Fruit fly (Drosophila melanogaster): ENCODE results near the gene Grip.

The Grip gene

dm6 chrX:6032826-6033225 lies 66.7 kb downstream of the Grip start:
- TF ChIP-seq dmrt93B (GFP tag; optimal IDR thresholded peaks at IDR 0.05) (no peak), foxo (GFP tag; optimal IDR thresholded peaks at IDR 0.05) (no peak), OdsH (GFP tag; optimal IDR thresholded peaks at IDR 0.05) (no peak), Sp1 (GFP tag; optimal IDR thresholded peaks at IDR 0.05) (no peak), pan (optimal IDR thresholded peaks at IDR 0.05) (no peak), HLH106 (tag; optimal IDR thresholded peaks at IDR 0.05) (no peak), Dfd (GFP tag; optimal IDR thresholded peaks at IDR 0.05) (no peak), lola (GFP tag; optimal IDR thresholded peaks at IDR 0.05) (no peak), Hr78 (GFP tag; optimal IDR thresholded peaks at IDR 0.05) (no peak), dl (GFP tag; optimal IDR thresholded peaks at IDR 0.05; ENCODE audit: insufficient read depth in 1 of 2, partially characterized antibody in 2 of 2) (no peak), GATAd (GFP tag; optimal IDR thresholded peaks at IDR 0.05) (no peak), Mio (GFP tag; optimal IDR thresholded peaks at IDR 0.05) (no peak), Myc (optimal IDR thresholded peaks at IDR 0.05) (no peak), brk (GFP tag; optimal IDR thresholded peaks at IDR 0.05) (no peak), dsf (GFP tag; optimal IDR thresholded peaks at IDR 0.05; ENCODE audit: borderline replicate concordance) (no peak), N (GFP tag; optimal IDR thresholded peaks at IDR 0.05) (no peak), Jra (GFP tag; optimal IDR thresholded peaks at IDR 0.05) (no peak), ey (GFP tag; optimal IDR thresholded peaks at IDR 0.05) (no peak), psq (GFP tag; optimal IDR thresholded peaks at IDR 0.05) (no peak)

DNA sequence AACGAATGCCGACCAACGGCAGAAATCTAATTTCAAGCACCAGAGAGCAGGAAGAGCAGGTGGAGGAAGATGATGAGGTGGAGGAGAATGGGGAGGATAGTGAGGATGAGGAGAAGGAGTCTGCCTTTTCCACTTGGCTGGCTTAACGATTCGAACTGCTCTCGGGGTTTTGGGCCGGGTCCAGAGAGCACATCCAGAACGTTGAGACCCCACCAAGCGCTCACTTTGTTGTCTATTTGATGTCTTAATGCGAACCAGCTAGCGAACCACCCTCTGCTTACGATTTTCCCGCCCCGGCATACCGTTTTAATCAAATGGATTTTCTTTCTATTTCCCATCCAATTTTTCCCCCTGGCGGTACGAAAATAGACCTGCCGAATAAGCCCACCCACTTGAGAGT lies 68.7 kb downstream of the Grip start:
- TF ChIP-seq Abd-B (GFP tag; optimal IDR thresholded peaks at IDR 0.05) (no peak), GATAd (GFP tag; optimal IDR thresholded peaks at IDR 0.05) (no peak), foxo (GFP tag; optimal IDR thresholded peaks at IDR 0.05) (no peak), Jra (GFP tag; optimal IDR thresholded peaks at IDR 0.05) (no peak), OdsH (GFP tag; optimal IDR thresholded peaks at IDR 0.05) (no peak), br (GFP tag; optimal IDR thresholded peaks at IDR 0.05) (no peak), psq (GFP tag; optimal IDR thresholded peaks at IDR 0.05) (no peak), Dfd (GFP tag; optimal IDR thresholded peaks at IDR 0.05) (no peak)

DNA sequence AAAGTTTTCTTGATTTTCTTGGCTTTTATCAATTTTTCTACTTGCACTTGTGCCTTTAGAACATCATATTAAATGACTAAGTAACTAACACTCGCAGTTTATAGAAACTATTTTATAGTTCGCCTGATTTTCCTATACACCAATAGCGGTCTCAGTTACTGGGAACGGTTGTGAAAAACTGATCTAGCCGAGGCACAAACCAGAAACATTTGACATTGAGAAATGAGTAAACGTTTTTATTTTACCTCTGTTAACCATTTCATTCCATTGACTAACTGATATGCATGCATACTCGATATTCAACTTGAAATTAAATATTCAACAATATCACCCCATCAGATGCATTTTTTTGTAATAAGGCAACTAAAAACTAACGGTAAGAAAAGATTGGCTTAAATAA lies 69.3 kb downstream of the Grip start:
- peak; percentile 83 for TF ChIP-seq Myc (optimal IDR thresholded peaks at IDR 0.05)
- peak; percentile 26 for TF ChIP-seq tai (GFP tag; optimal IDR thresholded peaks at IDR 0.05)
- TF ChIP-seq h (GFP tag; optimal IDR thresholded peaks at IDR 0.05): no peak

Measured in whole organism, wandering third instar larva.